Worm (Caenorhabditis elegans) whole organism, young adult: ENCODE results near the gene scly-1.
A peak's percentile ranks its signal among the peaks of the same experiment; 100 is the strongest.

ENCODE experiments used
- C17E4.6 ChIP-seq: fragments of 200-800 bp; sonication (Bioruptor generic); IDR thresholded peaks from 2 replicates; pipeline ENCODE4 v1.3.6; 2022; ENCODE audit warnings: missing genetic modification reagents, missing genetic modification characterization, missing compliant biosample characterization
- F49E8.2 ChIP-seq: sonication (generic microtip); optimal IDR thresholded peaks from 3 replicates; lab custom pipeline; 2017; ENCODE audit warnings: missing genetic modification characterization, mild to moderate bottlenecking, missing compliant biosample characterization, antibody characterized with exemption, moderate library complexity; ENCODE audit not compliant: insufficient read depth
- Y56A3A.18 ChIP-seq: fragments of 200-800 bp; sonication (Bioruptor generic); IDR thresholded peaks from 2 replicates; pipeline ENCODE4 v1.3.6; 2022; ENCODE audit warnings: missing genetic modification reagents, missing genetic modification characterization, missing compliant biosample characterization
- bed-2 ChIP-seq: fragments of 200-800 bp; sonication (Bioruptor generic); IDR thresholded peaks from 2 replicates; pipeline ENCODE4 v1.3.6; 2022; ENCODE audit warnings: missing genetic modification reagents, missing genetic modification characterization, missing compliant biosample characterization
- ceh-100 ChIP-seq: fragments of 200-800 bp; sonication (Bioruptor generic); IDR thresholded peaks from 2 replicates; pipeline ENCODE4 v1.3.6; 2022; ENCODE audit warnings: missing genetic modification reagents, missing genetic modification characterization, missing compliant biosample characterization
- egl-44 ChIP-seq: fragments of 200-800 bp; sonication (Bioruptor generic); IDR thresholded peaks from 2 replicates; pipeline ENCODE4 v1.3.6; 2022; ENCODE audit warnings: missing genetic modification reagents, missing genetic modification characterization, missing compliant biosample characterization
- ets-4 ChIP-seq: fragments of 200-800 bp; sonication (Bioruptor generic); optimal IDR thresholded peaks from 2 replicates; lab custom pipeline; 2018; ENCODE audit warnings: mild to moderate bottlenecking, missing genetic modification characterization, missing compliant biosample characterization
- hmg-20 ChIP-seq: fragments of 200-800 bp; sonication (Bioruptor generic); IDR thresholded peaks from 2 replicates; pipeline ENCODE4 v1.3.6; 2022; ENCODE audit warnings: missing genetic modification reagents, missing genetic modification characterization, missing compliant biosample characterization
- lir-1 ChIP-seq: fragments of 200-800 bp; sonication (Bioruptor generic); conservative IDR thresholded peaks from 2 replicates; pipeline ENCODE4 v1.3.6; 2022; ENCODE audit warnings: missing genetic modification reagents, missing genetic modification characterization, missing compliant biosample characterization
- madf-3 ChIP-seq: fragments of 200-800 bp; sonication (Bioruptor generic); IDR thresholded peaks from 2 replicates; pipeline ENCODE4 v1.3.6; 2022; ENCODE audit warnings: missing genetic modification reagents, missing genetic modification characterization, missing compliant biosample characterization
- mes-4 ChIP-seq: sonication (generic microtip); optimal IDR thresholded peaks from 2 replicates; lab custom pipeline; 2016; ENCODE audit warnings: missing genotype, missing genetic modification characterization, missing compliant biosample characterization
- nfya-2 ChIP-seq: fragments of 200-800 bp; sonication (Bioruptor generic); IDR thresholded peaks from 2 replicates; pipeline ENCODE4 v1.3.6; 2022; ENCODE audit warnings: missing genetic modification reagents, missing genetic modification characterization, missing compliant biosample characterization
- nfyb-1 ChIP-seq: fragments of 200-800 bp; sonication (Bioruptor generic); IDR thresholded peaks from 2 replicates; pipeline ENCODE4 v1.3.6; 2022; ENCODE audit warnings: missing genetic modification reagents, missing genetic modification characterization, missing compliant biosample characterization
- pha-4 ChIP-seq: fragments of 150-350 bp; sonication (generic microtip); optimal IDR thresholded peaks from 2 replicates; lab custom pipeline; 2014; ENCODE audit warnings: missing biosample characterization, missing genetic modification reagents, missing genetic modification characterization

ce11 chrII:6269805-6270414 lies 11.0 kb downstream of the scly-1 start, which contains the start of gene F13H8.2:
- peak; percentile 69 for TF ChIP-seq lir-1 (GFP tag; lab: Robert Waterston, UW)
- peak; percentile 66; the same call in 1 of the 2 replicates for TF ChIP-seq egl-44 (GFP tag; lab: Robert Waterston, UW)
- no peak for TF ChIP-seq ets-4
- peak; percentile 70; the same call in 1 of the 2 replicates for TF ChIP-seq C17E4.6 (GFP tag; lab: Robert Waterston, UW)
- no peak for TF ChIP-seq pha-4 (tag; lab: Kevin White, UChicago)
- TF ChIP-seq madf-3 = 0 out of 2 replicates have a peak, but pooled peaks have one; percentile 15
- TF ChIP-seq mes-4 = no peak
- 0 out of 2 replicates have a peak, but pooled peaks have one; percentile 43 for TF ChIP-seq hmg-20
- 0 out of 2 replicates have a peak, but pooled peaks have one; percentile 69 for TF ChIP-seq Y56A3A.18
- TF ChIP-seq nfya-2 (GFP tag; lab: Robert Waterston, UW) = no peak
- TF ChIP-seq nfyb-1 (GFP tag; lab: Robert Waterston, UW) = peak; percentile 93
- peak; percentile 88 for TF ChIP-seq bed-2 (GFP tag; lab: Robert Waterston, UW)
- peak; percentile 98 for TF ChIP-seq ceh-100
- TF ChIP-seq F49E8.2 (tag; lab: Kevin White, UChicago) = peak; percentile 6
